Worm (Caenorhabditis elegans) whole organism, young adult: Measurements from ENCODE around the gene lmd-3.
A peak's percentile ranks its signal among the peaks of the same experiment; 100 is the strongest.

Experiments
- B0019.2 ChIP-seq: fragments of 200-800 bp; sonication (Bioruptor generic); conservative IDR thresholded peaks from 2 replicates; pipeline ENCODE4 v1.3.6; 2022; ENCODE audit warnings: missing genetic modification reagents, missing genetic modification characterization, missing compliant biosample characterization
- C06A6.2 ChIP-seq: fragments of 200-800 bp; sonication (Bioruptor generic); conservative IDR thresholded peaks from 2 replicates; pipeline ENCODE4 v1.3.6; 2022; ENCODE audit warnings: missing genetic modification characterization, missing compliant biosample characterization
- F22D6.2 ChIP-seq: sonication (generic microtip); optimal IDR thresholded peaks from 2 replicates; lab custom pipeline; 2016; ENCODE audit warnings: mild to moderate bottlenecking, missing genetic modification characterization, missing compliant biosample characterization
- F52B5.7 ChIP-seq: sonication (generic microtip); optimal IDR thresholded peaks from 2 replicates; lab custom pipeline; 2016; ENCODE audit warnings: mild to moderate bottlenecking, missing genetic modification characterization, missing compliant biosample characterization
- T26A5.8 ChIP-seq: sonication (generic microtip); optimal IDR thresholded peaks from 2 replicates; lab custom pipeline; 2016; ENCODE audit warnings: missing genetic modification characterization, missing compliant biosample characterization
- Y53G8AR.9 ChIP-seq: fragments of 200-800 bp; sonication (Bioruptor generic); conservative IDR thresholded peaks from 2 replicates; pipeline ENCODE4 v1.3.6; 2022; ENCODE audit warnings: missing genetic modification reagents, missing genetic modification characterization, missing compliant biosample characterization
- Y56A3A.18 ChIP-seq: fragments of 200-800 bp; sonication (Bioruptor generic); IDR thresholded peaks from 2 replicates; pipeline ENCODE4 v1.3.6; 2022; ENCODE audit warnings: missing genetic modification reagents, missing genetic modification characterization, missing compliant biosample characterization
- akir-1 ChIP-seq: fragments of 200-800 bp; sonication (Bioruptor generic); optimal IDR thresholded peaks from 2 replicates; lab custom pipeline; 2018; ENCODE audit warnings: mild to moderate bottlenecking, missing genetic modification characterization, moderate library complexity, missing compliant biosample characterization
- aptf-2 ChIP-seq: fragments of 200-800 bp; sonication (Bioruptor generic); conservative IDR thresholded peaks from 2 replicates; pipeline ENCODE4 v1.3.6; 2022; ENCODE audit warnings: missing genetic modification reagents, missing genetic modification characterization, missing compliant biosample characterization
- aptf-3 ChIP-seq: fragments of 200-800 bp; sonication (Bioruptor generic); IDR thresholded peaks from 2 replicates; pipeline ENCODE4 v1.3.6; 2022; ENCODE audit warnings: missing genetic modification characterization, missing compliant biosample characterization
- atf-7 ChIP-seq: sonication (generic microtip); optimal IDR thresholded peaks from 2 replicates; lab custom pipeline; 2017; ENCODE audit warnings: mild to moderate bottlenecking, missing genetic modification characterization, missing compliant biosample characterization
- attf-3 ChIP-seq: fragments of 200-800 bp; sonication (Bioruptor generic); conservative IDR thresholded peaks from 2 replicates; pipeline ENCODE4 v1.3.6; 2022; ENCODE audit warnings: missing genetic modification reagents, missing genetic modification characterization, missing compliant biosample characterization
- cebp-2 ChIP-seq: fragments of 200-800 bp; sonication (Bioruptor generic); IDR thresholded peaks from 2 replicates; pipeline ENCODE4 v1.3.6; 2022; ENCODE audit warnings: missing genetic modification characterization, missing compliant biosample characterization
- ceh-27 ChIP-seq: fragments of 200-800 bp; sonication (Bioruptor generic); optimal IDR thresholded peaks from 2 replicates; lab custom pipeline; 2018; ENCODE audit warnings: mild to moderate bottlenecking, missing genetic modification characterization, moderate library complexity, missing compliant biosample characterization
- ceh-58 ChIP-seq: fragments of 200-800 bp; sonication (Bioruptor generic); IDR thresholded peaks from 2 replicates; pipeline ENCODE4 v1.3.6; 2022; ENCODE audit warnings: missing genetic modification characterization, missing compliant biosample characterization
- ceh-79 ChIP-seq: sonication (generic microtip); optimal IDR thresholded peaks from 2 replicates; lab custom pipeline; 2017; ENCODE audit warnings: mild to moderate bottlenecking, missing genetic modification characterization, missing compliant biosample characterization
- chd-7 ChIP-seq: sonication (generic microtip); optimal IDR thresholded peaks from 2 replicates; lab custom pipeline; 2016; ENCODE audit warnings: mild to moderate bottlenecking, missing genetic modification characterization, moderate library complexity, missing compliant biosample characterization
- egl-18 ChIP-seq: fragments of 200-800 bp; sonication (Bioruptor generic); IDR thresholded peaks from 2 replicates; pipeline ENCODE4 v1.3.6; 2022; ENCODE audit warnings: missing genetic modification reagents, missing genetic modification characterization, missing compliant biosample characterization
- fkh-3 ChIP-seq: sonication (generic microtip); optimal IDR thresholded peaks from 2 replicates; lab custom pipeline; 2016; ENCODE audit warnings: mild to moderate bottlenecking, missing genetic modification characterization, missing compliant biosample characterization
- him-1 ChIP-seq: sonication (generic microtip); optimal IDR thresholded peaks from 2 replicates; lab custom pipeline; 2016; ENCODE audit warnings: missing genotype, missing genetic modification reagents, missing genetic modification characterization, missing compliant biosample characterization
- hmg-1.2 ChIP-seq: fragments of 200-800 bp; sonication (Bioruptor generic); IDR thresholded peaks from 2 replicates; pipeline ENCODE4 v1.3.6; 2022; ENCODE audit warnings: missing genetic modification reagents, missing genetic modification characterization, missing compliant biosample characterization
- hsf-1 ChIP-seq: fragments of 200-800 bp; sonication (Bioruptor generic); IDR thresholded peaks from 2 replicates; pipeline ENCODE4 v1.3.6; 2022; ENCODE audit warnings: missing genetic modification reagents, missing genetic modification characterization, missing compliant biosample characterization
- lag-1 ChIP-seq: fragments of 200-800 bp; sonication (Bioruptor generic); IDR thresholded peaks from 2 replicates; pipeline ENCODE4 v1.3.6; 2022; ENCODE audit warnings: missing genetic modification reagents, missing genetic modification characterization, missing compliant biosample characterization
- lin-26 ChIP-seq: fragments of 200-800 bp; sonication (Bioruptor generic); IDR thresholded peaks from 2 replicates; pipeline ENCODE4 v1.3.6; 2022; ENCODE audit warnings: missing genetic modification reagents, missing genetic modification characterization, missing compliant biosample characterization
- lsy-27 ChIP-seq: sonication (generic microtip); optimal IDR thresholded peaks from 2 replicates; lab custom pipeline; 2017; ENCODE audit warnings: missing genetic modification characterization, mild to moderate bottlenecking, missing compliant biosample characterization, antibody characterized with exemption, missing genotype, borderline replicate concordance; ENCODE audit not compliant: insufficient read depth
- mxl-1 ChIP-seq: sonication (generic microtip); optimal IDR thresholded peaks from 2 replicates; lab custom pipeline; 2016; ENCODE audit warnings: missing genetic modification characterization, missing compliant biosample characterization
- nfyb-1 ChIP-seq: fragments of 200-800 bp; sonication (Bioruptor generic); IDR thresholded peaks from 2 replicates; pipeline ENCODE4 v1.3.6; 2022; ENCODE audit warnings: missing genetic modification reagents, missing genetic modification characterization, missing compliant biosample characterization
- nhr-179 ChIP-seq: sonication (generic microtip); optimal IDR thresholded peaks from 2 replicates; lab custom pipeline; 2016; ENCODE audit warnings: mild to moderate bottlenecking, missing genetic modification characterization, missing compliant biosample characterization
- nhr-27 ChIP-seq: fragments of 200-800 bp; sonication (Bioruptor generic); optimal IDR thresholded peaks from 2 replicates; lab custom pipeline; 2018; ENCODE audit warnings: mild to moderate bottlenecking, missing genetic modification characterization, moderate library complexity, missing compliant biosample characterization
- nhr-80 ChIP-seq: sonication (generic microtip); optimal IDR thresholded peaks from 2 replicates; lab custom pipeline; 2016; ENCODE audit warnings: missing genetic modification characterization, missing compliant biosample characterization
- repo-1 ChIP-seq: sonication (generic microtip); optimal IDR thresholded peaks from 2 replicates; lab custom pipeline; 2017; ENCODE audit warnings: mild to moderate bottlenecking, missing genetic modification characterization, missing compliant biosample characterization
- snpc-1.3 ChIP-seq: sonication (generic microtip); optimal IDR thresholded peaks from 2 replicates; lab custom pipeline; 2017; ENCODE audit warnings: missing genetic modification characterization, mild to moderate bottlenecking, missing compliant biosample characterization, antibody characterized with exemption, moderate library complexity, missing genotype, missing genetic modification reagents; ENCODE audit not compliant: insufficient read depth
- zfh-2 ChIP-seq: fragments of 200-800 bp; sonication (Bioruptor generic); conservative IDR thresholded peaks from 2 replicates; pipeline ENCODE4 v1.3.6; 2022; ENCODE audit warnings: missing genetic modification reagents, missing genetic modification characterization, missing compliant biosample characterization
- ztf-3 ChIP-seq: fragments of 200-800 bp; sonication (Bioruptor generic); optimal IDR thresholded peaks from 2 replicates; lab custom pipeline; 2018; ENCODE audit warnings: mild to moderate bottlenecking, missing genetic modification characterization, missing compliant biosample characterization

The lmd-3 gene

DNA sequence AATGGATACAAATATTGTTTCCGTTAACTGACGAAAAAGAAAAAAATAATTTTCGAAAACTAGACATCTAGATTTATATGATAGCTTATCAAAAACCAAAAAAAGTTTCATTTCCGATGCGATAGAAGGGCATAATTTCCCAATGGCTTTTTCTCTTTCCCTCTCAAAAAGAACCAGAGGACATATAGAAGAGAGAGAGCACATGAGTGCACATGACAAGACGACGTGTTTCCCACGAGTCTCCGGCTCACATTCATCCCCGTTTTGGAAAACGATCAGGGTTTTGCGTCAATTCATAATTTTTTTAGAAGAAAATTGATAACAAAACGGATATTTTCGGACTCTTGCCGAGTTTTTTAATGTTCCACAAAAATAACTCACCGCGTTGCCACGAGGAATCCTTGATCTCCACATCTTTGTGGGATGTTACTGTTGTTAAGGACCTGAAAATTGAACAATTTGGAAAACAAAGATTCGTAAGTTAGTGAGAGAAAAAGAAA lies at the start of gene lmd-3:
Gene lmd-3 (minus strand): TSS at position 450 of the 500 bp plus-strand sequence.
- TF ChIP-seq lag-1 (GFP tag; lab: Robert Waterston, UW) (0 out of 2 replicates have a peak, but pooled peaks have one; percentile 24), C06A6.2 (GFP tag; lab: Robert Waterston, UW) (no peak)

ce11 chrV:8481274-8481673 lies 36.7 kb upstream of the lmd-3 start:
- no peak for TF ChIP-seq aptf-2 (GFP tag; lab: Robert Waterston, UW)
- TF ChIP-seq zfh-2, result no peak
- TF ChIP-seq nhr-179, result no peak
- TF ChIP-seq ceh-58 (GFP tag; lab: Robert Waterston, UW), result no peak
- no peak for TF ChIP-seq chd-7 (tag; lab: Kevin White, UChicago)
- TF ChIP-seq snpc-1.3, result no peak
- no peak for TF ChIP-seq ceh-27 (GFP tag; lab: Kevin White, UChicago)
- no peak for TF ChIP-seq mxl-1 (tag; lab: Kevin White, UChicago)
- no peak for TF ChIP-seq T26A5.8 (tag; lab: Kevin White, UChicago)
- TF ChIP-seq repo-1 (tag; lab: Kevin White, UChicago), result no peak
- no peak for TF ChIP-seq ceh-79 (tag; lab: Kevin White, UChicago)

DNA sequence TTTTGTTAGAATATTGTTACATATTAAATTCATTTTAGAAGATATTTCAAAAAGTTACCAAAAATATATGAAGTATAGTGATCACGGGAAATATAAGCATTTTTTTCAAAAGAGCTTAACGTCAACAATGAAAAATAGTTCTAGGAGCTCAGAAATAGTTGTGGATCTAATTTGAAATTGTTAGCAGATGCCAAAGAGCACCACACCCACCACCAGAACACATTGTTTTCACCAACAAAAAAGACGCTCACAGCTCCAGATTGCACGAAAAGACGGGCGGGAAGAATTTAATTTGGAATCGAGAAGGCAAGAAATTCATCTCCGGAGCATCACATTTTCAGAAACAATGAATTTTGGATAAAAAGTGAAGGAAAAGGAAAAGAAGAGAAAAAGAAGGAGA lies 26.3 kb upstream of the lmd-3 start, which contains the start of gene gplb-1:
Gene gplb-1 (minus strand): TSS at position 337 of the 400 bp plus-strand sequence.
- TF ChIP-seq akir-1 (GFP tag; lab: Kevin White, UChicago) (no peak), F22D6.2 (tag; lab: Kevin White, UChicago) (no peak), snpc-1.3 (no peak), hsf-1 (GFP tag; lab: Robert Waterston, UW) (no peak), hmg-1.2 (GFP tag; lab: Robert Waterston, UW) (no peak), lin-26 (GFP tag; lab: Robert Waterston, UW) (no peak), cebp-2 (GFP tag; lab: Robert Waterston, UW) (no peak), him-1 (tag; lab: Kevin White, UChicago) (no peak), fkh-3 (tag; lab: Kevin White, UChicago) (no peak), F52B5.7 (tag; lab: Kevin White, UChicago) (no peak), nfyb-1 (no peak), Y53G8AR.9 (GFP tag; lab: Robert Waterston, UW) (no peak), atf-7 (tag; lab: Kevin White, UChicago) (no peak), lsy-27 (tag; lab: Kevin White, UChicago) (no peak), Y56A3A.18 (no peak), B0019.2 (GFP tag; lab: Robert Waterston, UW) (no peak)
- TF ChIP-seq, all 124 proteins: peak for 0

- TF ChIP-seq C06A6.2 (GFP tag; lab: Robert Waterston, UW) (no peak), nhr-27 (no peak)
These were observed 24.1 kb upstream of the lmd-3 start, which contains the start of gene phf-30 for ce11 chrV:8468740-8469139. Gene phf-30 (plus strand): TSS chrV:8469040.

DNA sequence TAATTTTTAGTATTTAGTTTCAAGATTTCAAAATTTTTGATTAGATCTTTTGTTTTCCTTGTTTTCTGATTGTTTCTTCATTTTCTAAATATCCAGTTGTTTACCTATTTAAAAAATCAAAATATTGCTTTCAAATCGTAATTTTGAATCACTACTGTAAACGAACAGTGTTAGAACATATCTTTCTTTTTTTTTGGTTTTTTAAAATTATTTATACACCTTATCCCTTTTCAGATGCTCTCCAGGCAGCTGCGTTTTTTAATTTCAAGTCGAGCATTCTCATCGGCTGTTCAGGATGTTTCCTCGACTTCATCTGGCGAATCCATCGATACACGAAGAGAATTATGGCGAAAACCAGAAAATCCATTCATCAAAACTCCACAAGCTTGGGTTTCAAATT lies 22.4 kb upstream of the lmd-3 start, which contains the start of gene mrpl-4:
Gene mrpl-4 (plus strand): TSS at position 235 of the 400 bp plus-strand sequence.
- TF ChIP-seq egl-18 (GFP tag; lab: Robert Waterston, UW) (no peak), nhr-80 (tag; lab: Kevin White, UChicago) (no peak), lsy-27 (tag; lab: Kevin White, UChicago) (no peak), aptf-2 (GFP tag; lab: Robert Waterston, UW) (no peak), ztf-3 (GFP tag; lab: Kevin White, UChicago) (no peak), attf-3 (no peak), aptf-3 (GFP tag; lab: Robert Waterston, UW) (no peak)
- TF ChIP-seq, all 124 proteins: peak for 0
